Fruit fly (Drosophila melanogaster) Kc167 (cell line): ENCODE results near the gene CG43965.

Experiments used
- psq ChIP-seq: fragments of >200 bp; optimal IDR thresholded peaks from 2 replicates; lab custom pipeline; 2017; ENCODE audit warnings: missing external identifiers
- ttk ChIP-seq: sonication (Bioruptor generic); optimal IDR thresholded peaks from 2 replicates; lab custom pipeline; 2017; ENCODE audit warnings: missing external identifiers

- TF ChIP-seq psq (lab: Kevin White, UChicago), result no peak
- TF ChIP-seq ttk (lab: Kevin White, UChicago), result no peak
Measured at dm6 chr3L:8748839-8749238, 23.3 kb upstream of the CG43965 start.
